Fruit fly (Drosophila melanogaster): ENCODE data around the gene RpL36.

DNA sequence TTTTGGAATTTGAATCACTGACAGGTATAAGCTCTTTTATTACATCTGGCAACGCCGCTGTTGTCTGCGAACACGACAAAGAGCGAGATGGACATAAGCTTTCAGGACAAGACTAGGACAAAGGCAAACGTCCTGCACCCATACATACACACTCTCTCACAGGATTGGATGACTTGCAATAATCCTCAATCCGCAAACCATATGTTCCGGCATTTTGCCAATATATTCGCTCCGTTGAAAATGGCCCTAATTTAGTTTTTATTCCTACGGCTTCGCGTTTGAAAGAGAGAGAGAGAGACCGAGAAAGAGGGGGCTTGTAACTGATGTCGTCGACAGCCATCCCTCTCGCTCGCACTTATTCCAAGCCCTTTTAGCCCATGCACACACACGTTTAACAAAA is 24.9 kb upstream of the RpL36 start:
- TF ChIP-seq insv (optimal IDR thresholded peaks at IDR 0.05) (no peak), h (optimal IDR thresholded peaks at IDR 0.05) (no peak), Myc (optimal IDR thresholded peaks at IDR 0.05) (no peak), ttk (optimal IDR thresholded peaks at IDR 0.05) (no peak), Sin3A (optimal IDR thresholded peaks at IDR 0.05) (no peak)

Data from Kc167 (cell line).